Fruit fly (Drosophila melanogaster): ENCODE results near the gene CG15368.

dm6 chrX:9251212-9251877, 35.8 kb downstream of the CG15368 start:
- TF ChIP-seq CG8478 (optimal IDR thresholded peaks at IDR 0.05) (no peak), CTCF (optimal IDR thresholded peaks at IDR 0.05) (no peak)
